Worm (Caenorhabditis elegans): ENCODE results near the gene ssq-3.
A peak's percentile ranks its signal among the peaks of the same experiment; 100 is the strongest.

ssq-3 gene

ce11 chrIV:7098509-7099065 lies 12.8 kb upstream of the ssq-3 start, which contains the start of gene ZC477.4:
Gene ZC477.4 (minus strand): TSS chrIV:7098784.
- TF ChIP-seq F13H6.1 (tag; optimal IDR thresholded peaks at IDR 0.05), result peak; percentile 74
- peak; percentile 48 for TF ChIP-seq sma-9 (GFP tag; optimal IDR thresholded peaks at IDR 0.05)
- TF ChIP-seq sma-9 (tag; optimal IDR thresholded peaks at IDR 0.05), result no peak
- TF ChIP-seq mbf-1 (tag; optimal IDR thresholded peaks at IDR 0.05), result no peak
- TF ChIP-seq nhr-129 (tag; optimal IDR thresholded peaks at IDR 0.05), result peak; percentile 67
- TF ChIP-seq nhr-23 (tag; optimal IDR thresholded peaks at IDR 0.05), result no peak
- TF ChIP-seq C34F6.9 (tag; optimal IDR thresholded peaks at IDR 0.05), result peak; percentile 41

DNA sequence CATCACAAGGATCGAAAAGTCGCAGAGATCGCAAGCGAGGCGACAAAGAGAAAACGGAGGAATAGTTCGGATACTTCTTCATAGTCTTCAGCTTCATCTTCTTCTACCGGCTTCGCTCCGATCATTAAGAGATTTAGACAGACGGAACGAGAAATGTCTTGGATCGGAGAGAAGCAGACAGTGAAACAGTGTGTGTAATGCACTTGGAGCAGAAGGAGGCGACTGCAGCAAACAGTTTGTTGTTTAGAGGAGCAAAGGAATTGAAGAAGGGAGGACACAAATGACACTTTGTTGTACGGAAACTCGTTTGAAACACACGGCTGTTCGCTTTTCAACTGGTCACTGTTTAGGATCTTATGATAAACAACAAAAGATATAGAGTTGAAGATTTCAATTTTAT lies 12.0 kb upstream of the ssq-3 start:
- TF ChIP-seq nhr-12 (tag; optimal IDR thresholded peaks at IDR 0.05), result no peak
- no peak for TF ChIP-seq R02D3.7 (tag; optimal IDR thresholded peaks at IDR 0.05)
- TF ChIP-seq nhr-129 (tag; optimal IDR thresholded peaks at IDR 0.05), result peak; percentile 60
- no peak for TF ChIP-seq egl-27 (tag; optimal IDR thresholded peaks at IDR 0.05)
- no peak for TF ChIP-seq nhr-10 (tag; optimal IDR thresholded peaks at IDR 0.05)
- no peak for TF ChIP-seq nhr-21 (tag; optimal IDR thresholded peaks at IDR 0.05)
- no peak for TF ChIP-seq nhr-25 (tag; optimal IDR thresholded peaks at IDR 0.05)
- TF ChIP-seq lsy-2 (tag; optimal IDR thresholded peaks at IDR 0.05), result peak in 1 of 2 experiments; percentile 53
- TF ChIP-seq elt-1 (tag; optimal IDR thresholded peaks at IDR 0.05), result no peak
- TF ChIP-seq blmp-1 (tag; optimal IDR thresholded peaks at IDR 0.05; ENCODE audit: insufficient read depth), result no peak
- TF ChIP-seq mab-5 (tag; optimal IDR thresholded peaks at IDR 0.05), result no peak
- no peak for TF ChIP-seq unc-39 (tag; optimal IDR thresholded peaks at IDR 0.05)
- peak; percentile 12 for TF ChIP-seq fos-1 (tag; optimal IDR thresholded peaks at IDR 0.05)
- TF ChIP-seq elt-3 (tag; optimal IDR thresholded peaks at IDR 0.05), result no peak
- TF ChIP-seq sma-9 (GFP tag; optimal IDR thresholded peaks at IDR 0.05), result peak; percentile 71
- TF ChIP-seq sma-9 (tag; optimal IDR thresholded peaks at IDR 0.05), result no peak
- TF ChIP-seq C34F6.9 (tag; optimal IDR thresholded peaks at IDR 0.05), result peak; percentile 40
- peak; percentile 92 for TF ChIP-seq F13H6.1 (tag; optimal IDR thresholded peaks at IDR 0.05)
- no peak for TF ChIP-seq ama-1 (optimal IDR thresholded peaks at IDR 0.05)

DNA sequence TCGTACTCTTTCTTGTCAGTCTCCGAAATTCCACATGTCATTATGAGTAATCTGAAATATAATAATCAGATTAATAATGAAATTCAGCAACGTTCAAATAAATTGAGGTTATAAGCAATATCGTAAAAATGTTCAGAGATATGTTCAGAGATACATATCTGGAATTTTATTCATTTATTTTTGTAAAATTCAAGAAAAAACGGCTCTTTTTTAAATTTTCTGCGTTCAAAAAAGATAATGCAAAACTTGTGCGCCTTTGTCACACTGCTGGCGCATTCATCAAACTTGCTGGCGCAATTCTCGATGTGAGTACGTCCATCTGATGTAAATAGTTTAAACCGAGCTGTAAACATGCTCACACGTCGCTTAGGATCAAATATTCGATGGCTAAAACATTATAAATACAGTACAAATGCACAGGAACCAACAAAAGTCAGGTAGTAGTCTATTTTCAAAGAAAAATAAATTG lies 8.2 kb upstream of the ssq-3 start, which contains the start of the genes rde-8 and ZC477.3:
TSS of gene rde-8 (minus strand) at position 51 of the 469 bp plus-strand sequence.
TSS of gene ZC477.3 (plus strand) at position 282 of the 469 bp plus-strand sequence.
- TF ChIP-seq mab-5 (tag; optimal IDR thresholded peaks at IDR 0.05), result peak; percentile 41
- TF ChIP-seq ama-1 (optimal IDR thresholded peaks at IDR 0.05), result peak; percentile 22
- TF ChIP-seq F13H6.1 (tag; optimal IDR thresholded peaks at IDR 0.05), result peak; percentile 66
- peak; percentile 50 for TF ChIP-seq lin-13 (GFP tag; optimal IDR thresholded peaks at IDR 0.05)
- TF ChIP-seq fos-1 (tag; optimal IDR thresholded peaks at IDR 0.05), result peak; percentile 47
- peak; percentile 70 for TF ChIP-seq nhr-25 (tag; optimal IDR thresholded peaks at IDR 0.05)
- TF ChIP-seq sma-9 (GFP tag; optimal IDR thresholded peaks at IDR 0.05), result peak; percentile 80
- no peak for TF ChIP-seq sma-9 (tag; optimal IDR thresholded peaks at IDR 0.05)
- TF ChIP-seq ztf-1 (GFP tag; conservative IDR thresholded peaks at IDR 0.05), result no peak
- no peak for TF ChIP-seq aly-2 (tag; optimal IDR thresholded peaks at IDR 0.05)
- TF ChIP-seq C34F6.9 (tag; optimal IDR thresholded peaks at IDR 0.05), result peak; percentile 85
- peak; percentile 54 for TF ChIP-seq nhr-21 (tag; optimal IDR thresholded peaks at IDR 0.05)
- peak; percentile 14 for TF ChIP-seq sem-4 (tag; optimal IDR thresholded peaks at IDR 0.05)
- peak; percentile 32 for TF ChIP-seq lin-11 (tag; optimal IDR thresholded peaks at IDR 0.05)
- no peak for TF ChIP-seq elt-1 (tag; optimal IDR thresholded peaks at IDR 0.05)
- TF ChIP-seq elt-3 (tag; optimal IDR thresholded peaks at IDR 0.05), result no peak
- no peak for TF ChIP-seq skn-1 (tag; optimal IDR thresholded peaks at IDR 0.05)
- peak; percentile 36 for TF ChIP-seq sma-3 (GFP tag; optimal IDR thresholded peaks at IDR 0.05)
- no peak for TF ChIP-seq dmd-4 (tag; optimal IDR thresholded peaks at IDR 0.05)
- TF ChIP-seq peb-1 (tag; optimal IDR thresholded peaks at IDR 0.05), result no peak
- TF ChIP-seq ZK546.5 (tag; optimal IDR thresholded peaks at IDR 0.05), result peak; percentile 15
- peak; percentile 80 for TF ChIP-seq crh-2 (tag; optimal IDR thresholded peaks at IDR 0.05)
- TF ChIP-seq snpc-4 (tag; optimal IDR thresholded peaks at IDR 0.05), result no peak
- TF ChIP-seq nhr-129 (tag; optimal IDR thresholded peaks at IDR 0.05), result peak; percentile 57
- TF ChIP-seq mdl-1 (tag; optimal IDR thresholded peaks at IDR 0.05), result no peak
- no peak for TF ChIP-seq ztf-4 (tag; optimal IDR thresholded peaks at IDR 0.05)
- peak; percentile 45 for TF ChIP-seq egl-27 (tag; optimal IDR thresholded peaks at IDR 0.05)
- peak; percentile 23 for TF ChIP-seq R02D3.7 (tag; optimal IDR thresholded peaks at IDR 0.05)
- TF ChIP-seq unc-55 (GFP tag; optimal IDR thresholded peaks at IDR 0.05), result no peak
- peak; percentile 83 for TF ChIP-seq gmeb-1 (tag; optimal IDR thresholded peaks at IDR 0.05)
- TF ChIP-seq lsy-2 (tag; optimal IDR thresholded peaks at IDR 0.05), result peak; percentile 67 to 89
- peak; percentile 47 for TF ChIP-seq nhr-10 (tag; optimal IDR thresholded peaks at IDR 0.05)
- no peak for TF ChIP-seq ztf-11 (tag; optimal IDR thresholded peaks at IDR 0.05)
